Fruit fly (Drosophila melanogaster) whole organism, embryonic: ENCODE measurements around the gene CG4951.

ENCODE experiments used
- Aef1 ChIP-seq: fragments of 200-800 bp; sonication (Bioruptor generic); IDR thresholded peaks from 3 replicates; pipeline ENCODE4 v1.3.6; 2022; ENCODE audit warnings: missing biosample characterization, missing genetic modification characterization
- Asciz ChIP-seq: fragments of 200-800 bp; sonication (Bioruptor generic); optimal IDR thresholded peaks from 2 replicates; lab custom pipeline; 2017; ENCODE audit warnings: missing biosample characterization, mild to moderate bottlenecking, missing genetic modification characterization, missing genetic modification reagents
- Atf-2 ChIP-seq: fragments of 200-800 bp; sonication (Bioruptor generic); optimal IDR thresholded peaks from 2 replicates; lab custom pipeline; 2016; ENCODE audit warnings: missing biosample characterization, missing genetic modification characterization
- B-H1 ChIP-seq: fragments of 200-800 bp; sonication (Bioruptor generic); IDR thresholded peaks from 3 replicates; pipeline ENCODE4 v1.3.6; 2022; ENCODE audit warnings: missing biosample characterization, missing genetic modification characterization
- CG1024 ChIP-seq: fragments of 200-800 bp; sonication (Bioruptor generic); IDR thresholded peaks from 2 replicates; pipeline ENCODE4 v1.3.6; 2022; ENCODE audit warnings: missing biosample characterization, missing genetic modification characterization
- CG10267 ChIP-seq: fragments of 200-800 bp; sonication (Bioruptor generic); optimal IDR thresholded peaks from 2 replicates; lab custom pipeline; 2018; ENCODE audit warnings: missing biosample characterization, mild to moderate bottlenecking, missing genetic modification characterization, moderate library complexity
- CG10654 ChIP-seq: fragments of 200-800 bp; sonication (Bioruptor generic); optimal IDR thresholded peaks from 2 replicates; lab custom pipeline; 2016; ENCODE audit warnings: missing biosample characterization, missing genetic modification characterization
- CG11696 ChIP-seq: fragments of 200-800 bp; sonication (Bioruptor generic); IDR thresholded peaks from 2 replicates; pipeline ENCODE4 v1.3.6; 2022; ENCODE audit warnings: missing biosample characterization, missing genetic modification characterization
- CG11723 ChIP-seq: fragments of 200-800 bp; sonication (Bioruptor generic); optimal IDR thresholded peaks from 2 replicates; lab custom pipeline; 2017; ENCODE audit warnings: missing biosample characterization, mild to moderate bottlenecking, missing genetic modification characterization
- CG12659 ChIP-seq: fragments of 200-800 bp; sonication (Bioruptor generic); optimal IDR thresholded peaks from 3 replicates; lab custom pipeline; 2017; ENCODE audit warnings: mild to moderate bottlenecking, missing biosample characterization, missing genetic modification reagents, missing genetic modification characterization
- CG13296 ChIP-seq: fragments of 200-800 bp; sonication (Bioruptor generic); optimal IDR thresholded peaks from 3 replicates; lab custom pipeline; 2018; ENCODE audit warnings: missing biosample characterization, mild to moderate bottlenecking, missing genetic modification characterization
- CG13775 ChIP-seq: fragments of 200-800 bp; sonication (Bioruptor generic); optimal IDR thresholded peaks from 3 replicates; lab custom pipeline; 2017; ENCODE audit warnings: missing biosample characterization, mild to moderate bottlenecking, missing genetic modification characterization
- CG15073 ChIP-seq: fragments of 200-800 bp; sonication (Bioruptor generic); optimal IDR thresholded peaks from 2 replicates; lab custom pipeline; 2016; ENCODE audit warnings: missing biosample characterization, missing genetic modification characterization
- CG31224 ChIP-seq: fragments of 200-800 bp; sonication (Bioruptor generic); IDR thresholded peaks from 2 replicates; pipeline ENCODE4 v1.3.6; 2022; ENCODE audit warnings: missing biosample characterization, missing genetic modification characterization
- CG31388 ChIP-seq: fragments of 200-800 bp; sonication (Bioruptor generic); optimal IDR thresholded peaks from 2 replicates; lab custom pipeline; 2016; ENCODE audit warnings: missing biosample characterization, missing genetic modification characterization
- CG4730 ChIP-seq: fragments of 200-800 bp; sonication (Bioruptor generic); IDR thresholded peaks from 2 replicates; pipeline ENCODE4 v1.3.6; 2022; ENCODE audit warnings: missing biosample characterization, missing genetic modification characterization
- CG4820 ChIP-seq: fragments of 200-800 bp; sonication (Bioruptor generic); optimal IDR thresholded peaks from 3 replicates; lab custom pipeline; 2016; ENCODE audit warnings: missing biosample characterization, missing genetic modification characterization
- CG7271 ChIP-seq: fragments of 200-800 bp; sonication (Bioruptor generic); optimal IDR thresholded peaks from 2 replicates; lab custom pipeline; 2018; ENCODE audit warnings: missing biosample characterization, mild to moderate bottlenecking, missing genetic modification characterization, moderate library complexity
- CG7987 ChIP-seq: fragments of 200-800 bp; sonication (Bioruptor generic); optimal IDR thresholded peaks from 2 replicates; lab custom pipeline; 2018; ENCODE audit warnings: missing biosample characterization, mild to moderate bottlenecking, missing genetic modification characterization, moderate library complexity
- CG8944 ChIP-seq: fragments of 200-800 bp; sonication (Bioruptor generic); optimal IDR thresholded peaks from 3 replicates; lab custom pipeline; 2016; ENCODE audit warnings: missing biosample characterization, missing genetic modification characterization
- CG9437 ChIP-seq: fragments of 200-800 bp; sonication (Bioruptor generic); optimal IDR thresholded peaks from 2 replicates; lab custom pipeline; 2018; ENCODE audit warnings: missing biosample characterization, mild to moderate bottlenecking, missing genetic modification characterization
- Chrac-16 ChIP-seq: fragments of 200-800 bp; sonication (Bioruptor generic); optimal IDR thresholded peaks from 3 replicates; lab custom pipeline; 2016; ENCODE audit warnings: missing biosample characterization, missing genetic modification characterization
- E2f2 ChIP-seq: fragments of 200-800 bp; sonication (Bioruptor generic); IDR thresholded peaks from 2 replicates; pipeline ENCODE4 v1.3.6; 2022; ENCODE audit warnings: missing biosample characterization, missing genetic modification characterization
- Elba2 ChIP-seq: fragments of 200-800 bp; sonication (Bioruptor generic); optimal IDR thresholded peaks from 3 replicates; lab custom pipeline; 2016; ENCODE audit warnings: missing biosample characterization, missing genetic modification characterization
- GATAe ChIP-seq: fragments of 200-800 bp; sonication (Bioruptor generic); conservative IDR thresholded peaks from 2 replicates; pipeline ENCODE4 v1.3.6; 2022; ENCODE audit warnings: missing biosample characterization, missing genetic modification characterization
- HHEX ChIP-seq: fragments of 200-800 bp; sonication (Bioruptor generic); optimal IDR thresholded peaks from 3 replicates; lab custom pipeline; 2017; ENCODE audit warnings: missing biosample characterization, mild to moderate bottlenecking, missing genetic modification characterization, missing genetic modification reagents
- Lim3 ChIP-seq: fragments of 200-800 bp; sonication (Bioruptor generic); IDR thresholded peaks from 2 replicates; pipeline ENCODE4 v1.3.6; 2022; ENCODE audit warnings: missing biosample characterization, missing genetic modification characterization
- NC2β ChIP-seq: fragments of 200-800 bp; sonication (Bioruptor generic); optimal IDR thresholded peaks from 2 replicates; lab custom pipeline; 2016; ENCODE audit warnings: missing biosample characterization, missing genetic modification characterization
- Sin3A ChIP-seq: fragments of >200 bp; optimal IDR thresholded peaks from 2 replicates; lab custom pipeline; 2018
- Stat92E ChIP-seq, 3 experiments: fragments of >200 bp in 2 of 3; fragments of 200-800 bp in 1 of 3; sonication (Bioruptor generic) in 1 of 3; optimal IDR thresholded peaks; 2 replicates each; lab custom pipeline; 2017 to 2019; ENCODE audit warnings: missing biosample characterization in 3 of 3, missing genetic modification characterization in 3 of 3, mild to moderate bottlenecking in 1 of 3, moderate library complexity in 1 of 3
- Taf1 ChIP-seq: fragments of 200-800 bp; sonication (Bioruptor generic); IDR thresholded peaks from 2 replicates; pipeline ENCODE4 v1.3.6; 2022; ENCODE audit warnings: missing biosample characterization, missing genetic modification characterization
- Tbp ChIP-seq: fragments of >200 bp; optimal IDR thresholded peaks from 2 replicates; lab custom pipeline; 2018; ENCODE audit warnings: missing biosample characterization, missing genetic modification characterization
- ab ChIP-seq: fragments of 200-800 bp; sonication (Bioruptor generic); optimal IDR thresholded peaks from 2 replicates; lab custom pipeline; 2016; ENCODE audit warnings: missing biosample characterization, missing genetic modification characterization
- ase ChIP-seq: fragments of 200-800 bp; sonication (Bioruptor generic); IDR thresholded peaks from 3 replicates; pipeline ENCODE4 v1.3.6; 2022; ENCODE audit warnings: missing biosample characterization, missing genetic modification characterization
- ato ChIP-seq: fragments of 200-800 bp; sonication (Bioruptor generic); IDR thresholded peaks from 2 replicates; pipeline ENCODE4 v1.3.6; 2022; ENCODE audit warnings: missing biosample characterization, missing genetic modification characterization; ENCODE audit not compliant: partially characterized antibody
- bcd ChIP-seq: fragments of 200-800 bp; sonication (Bioruptor generic); optimal IDR thresholded peaks from 2 replicates; lab custom pipeline; 2017; ENCODE audit warnings: missing biosample characterization, mild to moderate bottlenecking, missing genetic modification characterization
- bigmax ChIP-seq: fragments of 200-800 bp; sonication (Bioruptor generic); optimal IDR thresholded peaks from 2 replicates; lab custom pipeline; 2018; ENCODE audit warnings: missing biosample characterization, mild to moderate bottlenecking, missing genetic modification characterization
- caup ChIP-seq: fragments of 200-800 bp; sonication (Bioruptor generic); optimal IDR thresholded peaks from 3 replicates; lab custom pipeline; 2017; ENCODE audit warnings: missing biosample characterization, mild to moderate bottlenecking, missing genetic modification characterization, moderate library complexity; ENCODE audit not compliant: severe bottlenecking
- crc ChIP-seq: fragments of 200-800 bp; sonication (Bioruptor generic); optimal IDR thresholded peaks from 2 replicates; lab custom pipeline; 2016; ENCODE audit warnings: missing biosample characterization, missing genetic modification characterization
- dan ChIP-seq: fragments of 200-800 bp; sonication (Bioruptor generic); IDR thresholded peaks from 2 replicates; pipeline ENCODE4 v1.3.6; 2022; ENCODE audit warnings: missing biosample characterization, missing genetic modification characterization
- dati ChIP-seq: fragments of 200-800 bp; sonication (Bioruptor generic); IDR thresholded peaks from 2 replicates; pipeline ENCODE4 v1.3.6; 2022; ENCODE audit warnings: missing biosample characterization, missing genetic modification characterization
- dimm ChIP-seq: fragments of 200-800 bp; sonication (Bioruptor generic); IDR thresholded peaks from 2 replicates; pipeline ENCODE4 v1.3.6; 2022; ENCODE audit warnings: missing biosample characterization, missing genetic modification characterization
- gcm ChIP-seq: fragments of 200-800 bp; sonication (Bioruptor generic); optimal IDR thresholded peaks from 2 replicates; lab custom pipeline; 2019; ENCODE audit warnings: missing biosample characterization, mild to moderate bottlenecking, missing genetic modification characterization, moderate library complexity
- gcm2 ChIP-seq: fragments of 200-800 bp; sonication (Bioruptor generic); optimal IDR thresholded peaks from 2 replicates; lab custom pipeline; 2016; ENCODE audit warnings: missing biosample characterization, missing genetic modification characterization
- gsb ChIP-seq: fragments of 200-800 bp; sonication (Bioruptor generic); IDR thresholded peaks from 2 replicates; pipeline ENCODE4 v1.3.6; 2022; ENCODE audit warnings: missing biosample characterization, missing genetic modification characterization
- lmd ChIP-seq: fragments of 200-800 bp; sonication (Bioruptor generic); IDR thresholded peaks from 2 replicates; pipeline ENCODE4 v1.3.6; 2022; ENCODE audit warnings: missing biosample characterization, missing genetic modification characterization
- maf-S ChIP-seq: fragments of 200-800 bp; sonication (Bioruptor generic); optimal IDR thresholded peaks from 2 replicates; lab custom pipeline; 2016; ENCODE audit warnings: missing biosample characterization, missing genetic modification characterization
- oc ChIP-seq: fragments of 200-800 bp; sonication (Bioruptor generic); optimal IDR thresholded peaks from 2 replicates; lab custom pipeline; 2018; ENCODE audit warnings: missing biosample characterization, mild to moderate bottlenecking, missing genetic modification characterization, moderate library complexity
- p53 ChIP-seq: fragments of 200-800 bp; sonication (Bioruptor generic); optimal IDR thresholded peaks from 2 replicates; lab custom pipeline; 2016; ENCODE audit warnings: missing biosample characterization, missing genetic modification characterization
- pb ChIP-seq: fragments of 200-800 bp; sonication (Bioruptor generic); optimal IDR thresholded peaks from 3 replicates; lab custom pipeline; 2016; ENCODE audit warnings: missing biosample characterization, missing genetic modification characterization
- ranshi ChIP-seq: fragments of 200-800 bp; sonication (Bioruptor generic); IDR thresholded peaks from 2 replicates; pipeline ENCODE4 v1.3.6; 2022; ENCODE audit warnings: missing biosample characterization, missing genetic modification characterization
- stc ChIP-seq: fragments of 200-800 bp; sonication (Bioruptor generic); IDR thresholded peaks from 2 replicates; pipeline ENCODE4 v1.3.6; 2022; ENCODE audit warnings: missing biosample characterization, missing genetic modification characterization

The CG4951 gene

DNA sequence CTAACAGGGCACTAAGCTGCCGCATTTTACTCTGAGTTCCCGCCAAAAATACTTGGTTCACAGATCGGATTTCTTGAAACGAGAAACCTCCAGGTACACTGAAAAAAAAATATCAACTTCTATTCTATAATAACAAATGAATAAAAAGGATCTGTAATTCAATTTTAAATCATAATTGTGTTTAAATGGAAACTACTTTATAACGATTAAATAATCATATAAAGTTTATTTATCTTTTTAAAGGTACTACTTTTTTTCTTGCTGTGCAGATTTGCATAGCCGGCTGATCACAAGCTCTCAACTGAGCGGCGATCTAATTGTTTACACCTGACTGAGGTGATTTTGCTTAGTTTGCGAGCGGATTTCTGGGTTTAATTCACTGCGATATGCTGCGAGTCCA lies 33.4 kb upstream of the CG4951 start (continued):
- TF ChIP-seq CG4820 (GFP tag; lab: Kevin White, UChicago), result peak; percentile 46
- no peak for TF ChIP-seq Atf-2 (GFP tag; lab: Kevin White, UChicago)
- TF ChIP-seq bigmax (GFP tag; lab: Kevin White, UChicago), result no peak
- TF ChIP-seq CG7271, result no peak
- no peak for TF ChIP-seq CG13296 (GFP tag; lab: Kevin White, UChicago)
- peak; percentile 69 for TF ChIP-seq CG31224
- peak; percentile 50 for TF ChIP-seq gsb
- TF ChIP-seq CG15073 (GFP tag; lab: Kevin White, UChicago), result no peak
- TF ChIP-seq CG8944 (GFP tag; lab: Kevin White, UChicago), result no peak
- TF ChIP-seq stc, result 0 out of 2 replicates have a peak, but pooled peaks have one; percentile 38
- no peak for TF ChIP-seq ab (GFP tag; lab: Kevin White, UChicago)
- TF ChIP-seq ato (GFP tag; lab: Robert Waterston, UW), result no peak
- no peak for TF ChIP-seq dati
- no peak for TF ChIP-seq NC2β (GFP tag; lab: Kevin White, UChicago)
- peak; percentile 60 for TF ChIP-seq CG10267 (tag; lab: Kevin White, UChicago)
- peak; percentile 11 for TF ChIP-seq oc (tag; lab: Kevin White, UChicago)
- TF ChIP-seq caup, result peak; percentile 34
- no peak for TF ChIP-seq CG11723 (GFP tag; lab: Kevin White, UChicago)
- no peak for TF ChIP-seq Lim3 (GFP tag; lab: Robert Waterston, UW)
- peak; percentile 75 for TF ChIP-seq CG13775
- no peak; the same call in 1 of the 2 replicates for TF ChIP-seq GATAe (GFP tag; lab: Robert Waterston, UW)
- TF ChIP-seq B-H1 (GFP tag; lab: Robert Waterston, UW), result peak; percentile 17; the same call in 2 of the 3 replicates
- no peak for TF ChIP-seq gcm2 (GFP tag; lab: Kevin White, UChicago)
- TF ChIP-seq Elba2 (GFP tag; lab: Kevin White, UChicago), result no peak
- no peak for TF ChIP-seq p53 (GFP tag; lab: Kevin White, UChicago)
- TF ChIP-seq CG4730 (GFP tag; lab: Robert Waterston, UW), result peak; percentile 42
- TF ChIP-seq ase, result peak; percentile 35; the same call in 1 of the 3 replicates
- TF ChIP-seq CG31388 (GFP tag; lab: Kevin White, UChicago), result no peak
- TF ChIP-seq dimm, result no peak
- peak; percentile 68 for TF ChIP-seq CG12659
- peak; percentile 75 for TF ChIP-seq ranshi (GFP tag; lab: Robert Waterston, UW)
- TF ChIP-seq bcd (GFP tag; lab: Kevin White, UChicago), result peak; percentile 66
- no peak for TF ChIP-seq maf-S (GFP tag; lab: Kevin White, UChicago)
- peak; percentile 76 for TF ChIP-seq lmd (GFP tag; lab: Robert Waterston, UW)
- TF ChIP-seq Chrac-16 (GFP tag; lab: Kevin White, UChicago), result peak; percentile 53
- TF ChIP-seq HHEX (GFP tag; lab: Kevin White, UChicago), result peak; percentile 59
- TF ChIP-seq Aef1 (GFP tag; lab: Robert Waterston, UW), result peak; percentile 53; the same call in 2 of the 3 replicates
- TF ChIP-seq crc, result no peak
- peak; percentile 8 for TF ChIP-seq Asciz (GFP tag; lab: Kevin White, UChicago)
- TF ChIP-seq Taf1, result 0 out of 2 replicates have a peak, but pooled peaks have one; percentile 22
- no peak for TF ChIP-seq dan (GFP tag; lab: Robert Waterston, UW)
- no peak for TF ChIP-seq pb
- TF ChIP-seq Sin3A, result no peak
- TF ChIP-seq CG10654 (GFP tag; lab: Kevin White, UChicago), result no peak
- TF ChIP-seq gcm (GFP tag; lab: Kevin White, UChicago), result peak; percentile 36
- TF ChIP-seq CG7987 (GFP tag; lab: Kevin White, UChicago), result no peak
- peak; percentile 56; the same call in 1 of the 2 replicates for TF ChIP-seq E2f2 (GFP tag; lab: Robert Waterston, UW)
- TF ChIP-seq Stat92E (GFP tag; optimal IDR thresholded peaks at IDR 0.05; lab: Kevin White, UChicago), result no peak
- TF ChIP-seq CG1024 (GFP tag; lab: Robert Waterston, UW), result no peak
- peak; percentile 63 for TF ChIP-seq CG9437
- 0 out of 2 replicates have a peak, but pooled peaks have one; percentile 30 for TF ChIP-seq CG11696
- no peak for TF ChIP-seq Tbp (GFP tag; lab: Kevin White, UChicago)
